Fruit fly (Drosophila melanogaster): ENCODE measurements around the gene Rpt3R.

Rpt3R gene

DNA sequence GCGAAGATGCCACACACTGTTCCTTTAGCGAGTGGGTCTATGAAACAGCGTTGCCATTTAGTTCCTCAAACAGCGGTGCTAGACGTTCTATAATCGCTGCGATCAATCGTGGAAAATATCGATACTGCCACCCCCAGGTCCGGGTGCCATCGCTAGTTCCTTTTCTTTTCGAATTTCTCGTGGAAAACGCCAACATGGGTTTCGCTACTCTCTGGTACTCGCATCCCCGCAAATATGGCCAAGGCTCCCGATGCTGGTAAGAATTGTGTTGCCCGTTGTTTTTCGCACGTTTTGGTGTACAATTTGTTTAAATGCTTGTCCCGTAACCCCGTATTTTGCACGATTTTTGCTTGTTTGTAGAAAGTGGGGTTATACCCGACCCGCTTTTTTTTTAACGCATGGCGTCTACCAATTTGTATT lies 21.6 kb upstream of the Rpt3R start, which contains the start of gene RpS29 (continued):
- TF ChIP-seq CG42726 (GFP tag; IDR thresholded peaks at IDR 0.05; ENCODE audit: partially characterized antibody) (peak; percentile 98), CG11456 (GFP tag; IDR thresholded peaks at IDR 0.05) (peak; percentile 95), org-1 (GFP tag; optimal IDR thresholded peaks at IDR 0.05) (peak; percentile 15), Oaz (GFP tag; IDR thresholded peaks at IDR 0.05) (peak; percentile 31; the same call in 1 of the 2 replicates), CG31441 (GFP tag; IDR thresholded peaks at IDR 0.05) (peak; percentile 51; the same call in 1 of the 2 replicates), repo (GFP tag; optimal IDR thresholded peaks at IDR 0.05) (peak; percentile 71), CG10274 (GFP tag; optimal IDR thresholded peaks at IDR 0.05) (peak; percentile 47), CG18764 (GFP tag; optimal IDR thresholded peaks at IDR 0.05) (peak; percentile 76), caup (GFP tag; optimal IDR thresholded peaks at IDR 0.05; ENCODE audit: severe bottlenecking) (peak; percentile 92), Dad (GFP tag; optimal IDR thresholded peaks at IDR 0.05) (peak; percentile 84), HLH3B (GFP tag; IDR thresholded peaks at IDR 0.05) (peak; percentile 73), sob (GFP tag; IDR thresholded peaks at IDR 0.05) (peak; percentile 93), CG7928 (GFP tag; optimal IDR thresholded peaks at IDR 0.05) (peak; percentile 74), CkIIα-i1 (GFP tag; IDR thresholded peaks at IDR 0.05) (0 out of 2 replicates have a peak, but pooled peaks have one; percentile 33), CG15514 (GFP tag; optimal IDR thresholded peaks at IDR 0.05) (peak; percentile 95), bowl (GFP tag; IDR thresholded peaks at IDR 0.05) (no peak; the same call in 1 of the 2 replicates), Abd-B (GFP tag; optimal IDR thresholded peaks at IDR 0.05) (peak; percentile 40), Drgx (GFP tag; IDR thresholded peaks at IDR 0.05) (0 out of 2 replicates have a peak, but pooled peaks have one; percentile 33), trh (GFP tag; optimal IDR thresholded peaks at IDR 0.05) (peak; percentile 53), fd64A (GFP tag; optimal IDR thresholded peaks at IDR 0.05) (peak; percentile 59), PHDP (tag; optimal IDR thresholded peaks at IDR 0.05) (peak; percentile 67), crp (GFP tag; optimal IDR thresholded peaks at IDR 0.05) (peak in 1 of 2 experiments; percentile 50), sr (GFP tag; IDR thresholded peaks at IDR 0.05) (peak; percentile 61; the same call in 2 of the 3 replicates), CG17361 (GFP tag; IDR thresholded peaks at IDR 0.05) (peak; percentile 68), gcm (GFP tag; optimal IDR thresholded peaks at IDR 0.05) (peak; percentile 74), Hmr (GFP tag; optimal IDR thresholded peaks at IDR 0.05) (peak; percentile 94), phol (tag; optimal IDR thresholded peaks at IDR 0.05) (peak; percentile 82), pan (optimal IDR thresholded peaks at IDR 0.05) (no peak), pan (GFP tag; optimal IDR thresholded peaks at IDR 0.05 in 1 of 2, IDR thresholded peaks at IDR 0.05 in 1 of 2) (peak in 1 of 2 experiments; percentile 76), CTCF (GFP tag; optimal IDR thresholded peaks at IDR 0.05) (peak; percentile 46), CG7987 (GFP tag; optimal IDR thresholded peaks at IDR 0.05) (peak; percentile 90), ttk (GFP tag; IDR thresholded peaks at IDR 0.05) (peak; percentile 79), CG16815 (GFP tag; optimal IDR thresholded peaks at IDR 0.05) (peak; percentile 2), CG14667 (GFP tag; IDR thresholded peaks at IDR 0.05) (peak; percentile 54; the same call in 1 of the 2 replicates), dmrt99B (tag; optimal IDR thresholded peaks at IDR 0.05) (peak; percentile 44), CG12071 (GFP tag; optimal IDR thresholded peaks at IDR 0.05) (peak; percentile 72), Dll (GFP tag; IDR thresholded peaks at IDR 0.05; ENCODE audit: partially characterized antibody) (peak; percentile 91), Ravus (GFP tag; IDR thresholded peaks at IDR 0.05) (no peak), Dp (GFP tag; optimal IDR thresholded peaks at IDR 0.05) (peak; percentile 99), CG6791 (GFP tag; IDR thresholded peaks at IDR 0.05; ENCODE audit: partially characterized antibody) (peak; percentile 97), CG8089 (GFP tag; optimal IDR thresholded peaks at IDR 0.05) (peak; percentile 80), dm (GFP tag; optimal IDR thresholded peaks at IDR 0.05) (peak; percentile 97), CG18599 (GFP tag; optimal IDR thresholded peaks at IDR 0.05) (peak; percentile 86), lov (optimal IDR thresholded peaks at IDR 0.05) (no peak), lov (GFP tag; IDR thresholded peaks at IDR 0.05) (peak; percentile 62; the same call in 1 of the 3 replicates), CG9876 (GFP tag; optimal IDR thresholded peaks at IDR 0.05) (peak; percentile 91), CG8478 (optimal IDR thresholded peaks at IDR 0.05) (no peak), fd96Cb (tag; optimal IDR thresholded peaks at IDR 0.05) (peak; percentile 8), Antp (GFP tag; optimal IDR thresholded peaks at IDR 0.05) (peak; percentile 91), CG9609 (GFP tag; optimal IDR thresholded peaks at IDR 0.05) (peak; percentile 88), CG4328 (GFP tag; optimal IDR thresholded peaks at IDR 0.05) (peak; percentile 87)
